Worm (Caenorhabditis elegans): Measurements from ENCODE around the gene sra-29.

sra-29 gene

DNA sequence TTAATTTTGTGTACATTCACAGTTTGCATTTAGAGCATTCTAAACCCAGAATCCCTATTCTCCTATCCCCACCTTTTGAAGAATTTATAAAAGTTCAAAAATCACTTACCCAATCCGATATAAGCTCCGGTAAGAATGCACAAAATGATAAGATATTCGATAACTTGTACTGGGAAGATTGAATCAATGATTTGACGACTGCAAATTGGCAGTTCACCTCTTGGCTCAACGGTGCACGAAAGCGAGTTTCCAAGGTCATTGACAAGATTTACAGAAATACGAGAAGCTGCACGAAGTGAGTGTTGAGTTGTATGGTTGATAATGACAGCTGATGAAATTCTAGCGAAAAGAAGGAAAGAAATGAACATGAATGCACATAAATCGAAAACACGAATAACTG lies 15.3 kb downstream of the sra-29 start (continued):
- TF ChIP-seq ztf-22 (GFP tag; optimal IDR thresholded peaks at IDR 0.05) (no peak), lin-40 (tag; optimal IDR thresholded peaks at IDR 0.05) (no peak), hlh-26 (GFP tag; conservative IDR thresholded peaks at IDR 0.05) (no peak), unc-62 (GFP tag; optimal IDR thresholded peaks at IDR 0.05) (no peak)

DNA sequence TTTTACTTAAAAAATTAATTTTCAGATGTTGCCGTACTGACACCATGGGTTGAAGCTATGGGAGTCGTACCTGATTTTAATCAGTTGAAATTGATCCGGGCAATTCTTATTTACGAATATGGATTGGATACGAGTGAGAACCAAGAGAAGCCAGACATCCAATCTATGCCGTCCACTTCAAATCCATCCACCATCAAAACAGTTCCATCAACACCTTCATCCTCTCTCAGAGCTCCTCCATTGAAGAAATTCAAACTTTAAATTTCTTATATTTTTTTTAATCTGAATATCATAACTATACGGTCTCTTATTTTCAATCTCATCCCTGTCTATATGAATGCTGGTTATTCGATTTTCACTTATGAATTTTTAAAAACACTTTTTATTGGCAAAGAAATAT lies 16.7 kb downstream of the sra-29 start:
- TF ChIP-seq tbx-9 (tag; optimal IDR thresholded peaks at IDR 0.05; ENCODE audit: borderline replicate concordance) (no peak), K11D2.4 (GFP tag; IDR thresholded peaks at IDR 0.05) (0 out of 2 replicates have a peak, but pooled peaks have one; percentile 41), ekl-4 (GFP tag; IDR thresholded peaks at IDR 0.05) (peak; percentile 60), mel-28 (tag; optimal IDR thresholded peaks at IDR 0.05; ENCODE audit: borderline replicate concordance) (peak; percentile 52), lsl-1 (GFP tag; optimal IDR thresholded peaks at IDR 0.05) (no peak), cebp-1 (GFP tag; IDR thresholded peaks at IDR 0.05) (0 out of 2 replicates have a peak, but pooled peaks have one; percentile 29), cebp-1 (tag; optimal IDR thresholded peaks at IDR 0.05) (peak; percentile 59), tlf-1 (GFP tag; optimal IDR thresholded peaks at IDR 0.05) (peak; percentile 28), C17E4.6 (GFP tag; IDR thresholded peaks at IDR 0.05) (0 out of 2 replicates have a peak, but pooled peaks have one; percentile 7), lag-1 (GFP tag; IDR thresholded peaks at IDR 0.05) (no peak), lir-1 (GFP tag; conservative IDR thresholded peaks at IDR 0.05) (peak; percentile 34; the same call in 1 of the 2 replicates), attf-5 (GFP tag; optimal IDR thresholded peaks at IDR 0.05) (no peak), T26A5.8 (tag; optimal IDR thresholded peaks at IDR 0.05) (no peak), unc-62 (GFP tag; optimal IDR thresholded peaks at IDR 0.05) (no peak), pbrm-1 (GFP tag; IDR thresholded peaks at IDR 0.05) (0 out of 2 replicates have a peak, but pooled peaks have one; percentile 32), repo-1 (tag; optimal IDR thresholded peaks at IDR 0.05) (peak; percentile 64), Y53G8AR.9 (GFP tag; conservative IDR thresholded peaks at IDR 0.05) (peak; percentile 79), B0019.2 (GFP tag; conservative IDR thresholded peaks at IDR 0.05) (0 out of 2 replicates have a peak, but pooled peaks have one; percentile 16), dox-1 (GFP tag; IDR thresholded peaks at IDR 0.05) (0 out of 2 replicates have a peak, but pooled peaks have one; percentile 18), Y95B8A.8 (GFP tag; IDR thresholded peaks at IDR 0.05) (0 out of 2 replicates have a peak, but pooled peaks have one; percentile 27), nfyb-1 (GFP tag; IDR thresholded peaks at IDR 0.05) (peak; percentile 73), hmg-1.2 (GFP tag; IDR thresholded peaks at IDR 0.05) (peak; percentile 26; the same call in 1 of the 2 replicates), ama-1 (optimal IDR thresholded peaks at IDR 0.05) (peak; percentile 75), ama-1 (GFP tag; optimal IDR thresholded peaks at IDR 0.05) (no peak), tbp1 (GFP tag; optimal IDR thresholded peaks at IDR 0.05) (peak; percentile 10), Y56A3A.18 (GFP tag; IDR thresholded peaks at IDR 0.05) (no peak), snpc-3.4 (tag; optimal IDR thresholded peaks at IDR 0.05) (no peak), nhr-120 (GFP tag; IDR thresholded peaks at IDR 0.05) (no peak)

DNA sequence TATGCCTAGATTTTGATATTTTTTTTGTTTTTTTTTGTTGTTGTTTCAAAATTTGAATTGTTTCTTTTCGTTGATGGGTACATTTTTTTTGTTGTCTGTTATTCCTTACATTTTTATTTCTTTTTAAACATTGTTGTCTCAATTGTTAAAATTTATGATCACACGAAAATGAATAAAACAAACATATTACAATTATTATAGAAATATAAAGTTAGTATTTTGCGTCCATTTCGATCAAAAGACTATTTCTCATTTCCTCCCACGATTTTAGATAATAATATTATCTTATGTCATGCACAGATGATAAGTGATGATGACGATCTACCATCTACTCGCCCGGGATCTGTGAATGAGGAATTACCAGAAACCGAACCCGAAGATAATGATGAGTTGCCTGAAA lies 20.9 kb downstream of the sra-29 start, which contains the start of gene wrn-1:
Gene wrn-1, plus strand, starts transcription at position 301 of the 400 bp plus-strand sequence.
- TF ChIP-seq Y53F4B.3 (GFP tag; IDR thresholded peaks at IDR 0.05) (no peak), cebp-2 (GFP tag; IDR thresholded peaks at IDR 0.05) (no peak), snpc-1.3 (tag; optimal IDR thresholded peaks at IDR 0.05; ENCODE audit: insufficient read depth) (no peak), T26A5.8 (tag; optimal IDR thresholded peaks at IDR 0.05) (no peak), zim-3 (tag; optimal IDR thresholded peaks at IDR 0.05) (no peak), let-526 (GFP tag; IDR thresholded peaks at IDR 0.05) (no peak), K11D2.4 (GFP tag; IDR thresholded peaks at IDR 0.05) (no peak), pha-4 (tag; optimal IDR thresholded peaks at IDR 0.05) (no peak), him-1 (tag; optimal IDR thresholded peaks at IDR 0.05) (no peak), lsy-27 (tag; optimal IDR thresholded peaks at IDR 0.05; ENCODE audit: borderline replicate concordance, insufficient read depth) (no peak), sea-2 (GFP tag; IDR thresholded peaks at IDR 0.05) (no peak), B0035.1 (tag; optimal IDR thresholded peaks at IDR 0.05) (no peak), ceh-79 (tag; optimal IDR thresholded peaks at IDR 0.05) (no peak), ets-4 (GFP tag; optimal IDR thresholded peaks at IDR 0.05) (no peak), tbp1 (GFP tag; optimal IDR thresholded peaks at IDR 0.05) (no peak), hrde-1 (tag; optimal IDR thresholded peaks at IDR 0.05; ENCODE audit: borderline replicate concordance) (no peak), nhr-90 (tag; optimal IDR thresholded peaks at IDR 0.05) (no peak), xnd-1 (tag; optimal IDR thresholded peaks at IDR 0.05) (no peak), cebp-1 (GFP tag; IDR thresholded peaks at IDR 0.05) (no peak), cebp-1 (tag; optimal IDR thresholded peaks at IDR 0.05) (no peak)
